Fruit fly (Drosophila melanogaster) Kc167 (cell line): ENCODE data around the gene CG6865.

Experiments
- Myc ChIP-seq: fragments of >200 bp; optimal IDR thresholded peaks from 2 replicates; lab custom pipeline; 2017; ENCODE audit warnings: missing external identifiers
- Sin3A ChIP-seq: fragments of >200 bp; optimal IDR thresholded peaks from 2 replicates; lab custom pipeline; 2018; ENCODE audit warnings: missing external identifiers
- h ChIP-seq: fragments of >200 bp; optimal IDR thresholded peaks from 3 replicates; lab custom pipeline; 2018; ENCODE audit warnings: missing external identifiers
- psq ChIP-seq: fragments of >200 bp; optimal IDR thresholded peaks from 2 replicates; lab custom pipeline; 2017; ENCODE audit warnings: missing external identifiers

dm6 chr3L:18824851-18825250, 38.6 kb upstream of the CG6865 start:
- TF ChIP-seq psq (lab: Kevin White, UChicago) (no peak), h (no peak), Sin3A (no peak), Myc (lab: Kevin White, UChicago) (no peak)
